Worm (Caenorhabditis elegans) whole organism, L4 larva: Measurements from ENCODE around the gene F35G12.12.

ENCODE experiments used
- R02D3.7 ChIP-seq: fragments of 150-350 bp; sonication (generic microtip); optimal IDR thresholded peaks from 3 replicates; lab custom pipeline; 2014; ENCODE audit warnings: missing biosample characterization, missing genetic modification characterization
- Y75B8A.6 ChIP-seq: fragments of 200-800 bp; sonication (Bioruptor generic); IDR thresholded peaks from 2 replicates; pipeline ENCODE4 v1.3.6; 2022; ENCODE audit warnings: missing genetic modification reagents, missing genetic modification characterization, missing compliant biosample characterization
- aha-1 ChIP-seq: fragments of 150-350 bp; peaks from one replicate; lab custom pipeline; 2014; ENCODE audit warnings: missing biosample characterization, missing genetic modification characterization
- ceh-62 ChIP-seq: sonication (generic microtip); optimal IDR thresholded peaks from 2 replicates; lab custom pipeline; 2017; ENCODE audit warnings: missing biosample characterization, missing genetic modification characterization
- daf-12 ChIP-seq: fragments of 150-350 bp; optimal IDR thresholded peaks from 2 replicates; lab custom pipeline; 2014; ENCODE audit warnings: missing biosample characterization, missing genetic modification reagents, missing genetic modification characterization
- lim-7 ChIP-seq: fragments of 200-800 bp; sonication (Bioruptor generic); IDR thresholded peaks from 2 replicates; pipeline ENCODE4 v1.3.6; 2022; ENCODE audit warnings: missing genetic modification characterization, missing compliant biosample characterization
- lin-13 ChIP-seq: fragments of 150-350 bp; optimal IDR thresholded peaks from 2 replicates; lab custom pipeline; 2014; ENCODE audit warnings: missing biosample characterization, missing genetic modification reagents, missing genetic modification characterization
- zfp-2 ChIP-seq: sonication (generic microtip); optimal IDR thresholded peaks from 2 replicates; lab custom pipeline; 2016; ENCODE audit warnings: mild to moderate bottlenecking, missing genetic modification characterization, missing compliant biosample characterization

DNA sequence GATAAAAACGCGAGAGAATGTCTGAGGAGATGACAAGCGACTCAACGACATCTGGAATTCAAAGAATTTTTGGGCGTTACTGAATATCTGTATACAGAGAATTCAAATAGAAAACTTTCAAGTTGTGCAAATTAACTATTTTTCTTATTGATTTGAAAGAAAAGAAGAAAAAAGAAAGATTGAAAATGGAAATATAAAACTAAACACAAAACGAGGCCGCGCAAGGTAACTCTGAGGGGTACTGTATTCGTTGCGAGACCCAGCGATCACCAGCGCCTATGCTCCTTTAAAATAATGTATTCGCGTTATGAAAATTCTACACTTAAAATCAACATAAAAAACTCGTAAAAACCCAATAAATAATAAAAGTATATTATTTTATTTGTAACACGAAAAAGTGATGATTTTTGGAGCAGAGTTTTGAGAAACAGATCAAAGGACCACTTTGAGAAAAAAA, 14.2 kb downstream of the F35G12.12 start, which contains the start of gene asb-1:
- no peak for TF ChIP-seq daf-12 (tag; lab: Kevin White, UChicago)
- no peak for TF ChIP-seq lim-7 (GFP tag; lab: Robert Waterston, UW)
- no peak for TF ChIP-seq lin-13 (GFP tag; lab: Kevin White, UChicago)
- TF ChIP-seq zfp-2: no peak
- no peak for TF ChIP-seq aha-1 (tag; lab: Kevin White, UChicago)
- no peak for TF ChIP-seq R02D3.7 (tag; lab: Kevin White, UChicago)
- no peak for TF ChIP-seq ceh-62 (tag; lab: Kevin White, UChicago)
- TF ChIP-seq Y75B8A.6: no peak
